Fruit fly (Drosophila melanogaster): ENCODE measurements around the gene CG15643.

The CG15643 gene

dm6 chrX:15529197-15529596 lies 42.8 kb downstream of the CG15643 start:
- TF ChIP-seq CG8301 (tag; optimal IDR thresholded peaks at IDR 0.05) (no peak), CG10348 (GFP tag; IDR thresholded peaks at IDR 0.05) (no peak), gl (tag; optimal IDR thresholded peaks at IDR 0.05) (no peak), CG4496 (GFP tag; IDR thresholded peaks at IDR 0.05) (no peak), CG8159 (tag; optimal IDR thresholded peaks at IDR 0.05) (peak; percentile 51), CG13204 (GFP tag; optimal IDR thresholded peaks at IDR 0.05) (no peak), CG32121 (GFP tag; IDR thresholded peaks at IDR 0.05) (no peak), CG17806 (tag; optimal IDR thresholded peaks at IDR 0.05) (peak; percentile 28), CG15710 (tag; optimal IDR thresholded peaks at IDR 0.05) (peak; percentile 24), Snoo (tag; optimal IDR thresholded peaks at IDR 0.05) (no peak), CG9948 (tag; optimal IDR thresholded peaks at IDR 0.05) (peak; percentile 22), Ets98B (GFP tag; IDR thresholded peaks at IDR 0.05) (no peak), D1 (tag; optimal IDR thresholded peaks at IDR 0.05) (no peak)

dm6 chrX:15522426-15523153 lies 49.4 kb downstream of the CG15643 start:
- peak; percentile 40 for TF ChIP-seq CG8159 (tag; optimal IDR thresholded peaks at IDR 0.05)
- peak; percentile 66 for TF ChIP-seq EcR (GFP tag; optimal IDR thresholded peaks at IDR 0.05)
- no peak for TF ChIP-seq CG12605 (GFP tag; IDR thresholded peaks at IDR 0.05)

All from whole organism, pupa.